Fruit fly (Drosophila melanogaster) whole organism, embryonic: ENCODE measurements around the gene CG9316.

Experiments used
- Bdp1 ChIP-seq: fragments of 200-800 bp; sonication (Bioruptor generic); optimal IDR thresholded peaks from 3 replicates; lab custom pipeline; 2016; ENCODE audit warnings: missing biosample characterization, missing genetic modification characterization
- Bteb2 ChIP-seq: fragments of 200-800 bp; sonication (Bioruptor generic); optimal IDR thresholded peaks from 2 replicates; lab custom pipeline; 2016; ENCODE audit warnings: missing biosample characterization, missing genetic modification characterization
- C15 ChIP-seq: fragments of 200-800 bp; sonication (Bioruptor generic); IDR thresholded peaks from 3 replicates; pipeline ENCODE4 v1.3.6; 2022; ENCODE audit warnings: missing biosample characterization, missing genetic modification characterization
- CG10267 ChIP-seq: fragments of 200-800 bp; sonication (Bioruptor generic); optimal IDR thresholded peaks from 2 replicates; lab custom pipeline; 2018; ENCODE audit warnings: missing biosample characterization, mild to moderate bottlenecking, missing genetic modification characterization, moderate library complexity
- CG10274 ChIP-seq: fragments of 200-800 bp; sonication (Bioruptor generic); optimal IDR thresholded peaks from 3 replicates; lab custom pipeline; 2017; ENCODE audit warnings: missing biosample characterization, mild to moderate bottlenecking, missing genetic modification characterization
- CG10321 ChIP-seq: fragments of 200-800 bp; sonication (Bioruptor generic); IDR thresholded peaks from 2 replicates; pipeline ENCODE4 v1.3.6; 2022; ENCODE audit warnings: missing biosample characterization, missing genetic modification characterization
- CG11456 ChIP-seq: fragments of 200-800 bp; sonication (Bioruptor generic); IDR thresholded peaks from 3 replicates; pipeline ENCODE4 v1.3.6; 2022; ENCODE audit warnings: missing biosample characterization, missing genetic modification characterization
- CG12071 ChIP-seq: fragments of 200-800 bp; sonication (Bioruptor generic); optimal IDR thresholded peaks from 3 replicates; lab custom pipeline; 2018; ENCODE audit warnings: missing biosample characterization, mild to moderate bottlenecking, missing genetic modification characterization
- CG14710 ChIP-seq: fragments of 200-800 bp; sonication (Bioruptor generic); optimal IDR thresholded peaks from 3 replicates; lab custom pipeline; 2019; ENCODE audit warnings: missing biosample characterization, mild to moderate bottlenecking, missing genetic modification characterization, moderate library complexity
- CG15269 ChIP-seq: fragments of 200-800 bp; sonication (Bioruptor generic); optimal IDR thresholded peaks from 2 replicates; lab custom pipeline; 2018; ENCODE audit warnings: missing biosample characterization, mild to moderate bottlenecking, missing genetic modification characterization, moderate library complexity
- CG15696 ChIP-seq: fragments of 200-800 bp; sonication (Bioruptor generic); optimal IDR thresholded peaks from 2 replicates; lab custom pipeline; 2019; ENCODE audit warnings: missing biosample characterization, mild to moderate bottlenecking, missing genetic modification characterization, moderate library complexity
- CG1602 ChIP-seq: fragments of 200-800 bp; sonication (Bioruptor generic); optimal IDR thresholded peaks from 3 replicates; lab custom pipeline; 2016; ENCODE audit warnings: missing biosample characterization, missing genetic modification characterization
- CG17361 ChIP-seq: fragments of 200-800 bp; sonication (Bioruptor generic); IDR thresholded peaks from 3 replicates; pipeline ENCODE4 v1.3.6; 2022; ENCODE audit warnings: missing biosample characterization, missing genetic modification characterization
- CG17385 ChIP-seq: fragments of 200-800 bp; sonication (Bioruptor generic); optimal IDR thresholded peaks from 3 replicates; lab custom pipeline; 2018; ENCODE audit warnings: missing biosample characterization, mild to moderate bottlenecking, missing genetic modification characterization
- CG18619 ChIP-seq: fragments of 200-800 bp; sonication (Bioruptor generic); optimal IDR thresholded peaks from 3 replicates; lab custom pipeline; 2017; ENCODE audit warnings: missing biosample characterization, mild to moderate bottlenecking, missing genetic modification characterization
- CG30403 ChIP-seq: fragments of 200-800 bp; sonication (Bioruptor generic); optimal IDR thresholded peaks from 3 replicates; lab custom pipeline; 2016; ENCODE audit warnings: missing biosample characterization, missing genetic modification characterization
- CG4404 ChIP-seq: fragments of 200-800 bp; sonication (Bioruptor generic); IDR thresholded peaks from 2 replicates; pipeline ENCODE4 v1.3.6; 2022; ENCODE audit warnings: missing biosample characterization, missing genetic modification characterization
- CG4707 ChIP-seq: fragments of 200-800 bp; sonication (Bioruptor generic); optimal IDR thresholded peaks from 2 replicates; lab custom pipeline; 2018; ENCODE audit warnings: missing biosample characterization, mild to moderate bottlenecking, missing genetic modification characterization, moderate library complexity
- CG6272 ChIP-seq: fragments of 200-800 bp; sonication (Bioruptor generic); IDR thresholded peaks from 2 replicates; pipeline ENCODE4 v1.3.6; 2022; ENCODE audit warnings: missing biosample characterization, missing genetic modification characterization
- CG6854 ChIP-seq: fragments of 200-800 bp; sonication (Bioruptor generic); optimal IDR thresholded peaks from 3 replicates; lab custom pipeline; 2017; ENCODE audit warnings: missing biosample characterization, mild to moderate bottlenecking, missing genetic modification characterization
- CG7963 ChIP-seq: fragments of 200-800 bp; sonication (Bioruptor generic); IDR thresholded peaks from 3 replicates; pipeline ENCODE4 v1.3.6; 2022; ENCODE audit warnings: missing biosample characterization, missing genetic modification characterization; ENCODE audit not compliant: partially characterized antibody
- CG9876 ChIP-seq: fragments of 200-800 bp; sonication (Bioruptor generic); optimal IDR thresholded peaks from 2 replicates; lab custom pipeline; 2016; ENCODE audit warnings: missing biosample characterization, missing genetic modification characterization
- Dip2 ChIP-seq: fragments of 200-800 bp; sonication (Bioruptor generic); IDR thresholded peaks from 2 replicates; pipeline ENCODE4 v1.3.6; 2022; ENCODE audit warnings: missing biosample characterization, missing genetic modification characterization
- Mes4 ChIP-seq: fragments of 200-800 bp; sonication (Bioruptor generic); optimal IDR thresholded peaks from 2 replicates; lab custom pipeline; 2016; ENCODE audit warnings: missing biosample characterization, missing genetic modification characterization
- Nf-YB ChIP-seq: fragments of 200-800 bp; sonication (Bioruptor generic); optimal IDR thresholded peaks from 3 replicates; lab custom pipeline; 2019; ENCODE audit warnings: missing biosample characterization, mild to moderate bottlenecking, missing genetic modification characterization, moderate library complexity
- Oli ChIP-seq: fragments of 200-800 bp; sonication (Bioruptor generic); optimal IDR thresholded peaks from 2 replicates; lab custom pipeline; 2018; ENCODE audit warnings: missing biosample characterization, mild to moderate bottlenecking, missing genetic modification characterization, moderate library complexity
- TFAM ChIP-seq: fragments of 200-800 bp; sonication (Bioruptor generic); optimal IDR thresholded peaks from 2 replicates; lab custom pipeline; 2017; ENCODE audit warnings: missing biosample characterization, missing genetic modification characterization, inconsistent platforms
- Usf ChIP-seq: fragments of 200-800 bp; sonication (Bioruptor generic); optimal IDR thresholded peaks from 2 replicates; lab custom pipeline; 2017; ENCODE audit warnings: missing genotype, missing biosample characterization, missing genetic modification characterization
- Vsx1 ChIP-seq: fragments of 200-800 bp; sonication (Bioruptor generic); optimal IDR thresholded peaks from 2 replicates; lab custom pipeline; 2017; ENCODE audit warnings: missing biosample characterization, mild to moderate bottlenecking, missing genetic modification characterization, missing genetic modification reagents
- Xrp1 ChIP-seq: fragments of 200-800 bp; sonication (Bioruptor generic); IDR thresholded peaks from 2 replicates; pipeline ENCODE4 v1.3.6; 2022; ENCODE audit warnings: missing biosample characterization, missing genetic modification characterization
- amos ChIP-seq: fragments of 200-800 bp; sonication (Bioruptor generic); IDR thresholded peaks from 2 replicates; pipeline ENCODE4 v1.3.6; 2022; ENCODE audit warnings: missing biosample characterization, missing genetic modification characterization; ENCODE audit not compliant: partially characterized antibody
- cato ChIP-seq: fragments of 200-800 bp; sonication (Bioruptor generic); optimal IDR thresholded peaks from 2 replicates; lab custom pipeline; 2016; ENCODE audit warnings: missing biosample characterization, missing genetic modification characterization, borderline replicate concordance
- crc ChIP-seq: fragments of 200-800 bp; sonication (Bioruptor generic); optimal IDR thresholded peaks from 2 replicates; lab custom pipeline; 2016; ENCODE audit warnings: missing biosample characterization, missing genetic modification characterization
- cwo ChIP-seq: fragments of 200-800 bp; sonication (Bioruptor generic); optimal IDR thresholded peaks from 3 replicates; lab custom pipeline; 2017; ENCODE audit warnings: missing biosample characterization, missing genetic modification characterization, mild to moderate bottlenecking, moderate library complexity, missing genetic modification reagents
- disco-r ChIP-seq: fragments of 200-800 bp; sonication (Bioruptor generic); optimal IDR thresholded peaks from 2 replicates; lab custom pipeline; 2016; ENCODE audit warnings: missing biosample characterization, missing genetic modification characterization
- fru ChIP-seq: fragments of >200 bp; optimal IDR thresholded peaks from 2 replicates; lab custom pipeline; 2017
- ham ChIP-seq: fragments of 200-800 bp; sonication (Bioruptor generic); IDR thresholded peaks from 2 replicates; pipeline ENCODE4 v1.3.6; 2022; ENCODE audit warnings: missing biosample characterization, missing genetic modification characterization
- hth ChIP-seq: fragments of >200 bp; optimal IDR thresholded peaks from 2 replicates; lab custom pipeline; 2017; ENCODE audit warnings: inconsistent platforms
- jigr1 ChIP-seq: fragments of 200-800 bp; sonication (Bioruptor generic); IDR thresholded peaks from 3 replicates; pipeline ENCODE4 v1.3.6; 2022; ENCODE audit warnings: missing biosample characterization, missing genetic modification characterization
- lab ChIP-seq: fragments of 200-800 bp; sonication (Bioruptor generic); optimal IDR thresholded peaks from 3 replicates; lab custom pipeline; 2017; ENCODE audit warnings: missing biosample characterization, missing genetic modification characterization, mild to moderate bottlenecking, moderate library complexity, missing genetic modification reagents
- org-1 ChIP-seq: fragments of 200-800 bp; sonication (Bioruptor generic); optimal IDR thresholded peaks from 2 replicates; lab custom pipeline; 2017; ENCODE audit warnings: missing biosample characterization, missing genetic modification characterization
- otp ChIP-seq: fragments of 200-800 bp; sonication (Bioruptor generic); IDR thresholded peaks from 3 replicates; pipeline ENCODE4, ENCODE4 v1.3.6; 2022; ENCODE audit warnings: missing biosample characterization, missing genetic modification characterization
- pnt ChIP-seq: fragments of 200-800 bp; sonication (Bioruptor generic); optimal IDR thresholded peaks from 3 replicates; lab custom pipeline; 2016; ENCODE audit warnings: missing biosample characterization, missing genetic modification characterization
- slp2 ChIP-seq: fragments of 200-800 bp; sonication (Bioruptor generic); optimal IDR thresholded peaks from 2 replicates; lab custom pipeline; 2016; ENCODE audit warnings: missing biosample characterization, missing genetic modification characterization
- sug ChIP-seq: fragments of 200-800 bp; optimal IDR thresholded peaks from 2 replicates; lab custom pipeline; 2019; ENCODE audit warnings: missing biosample characterization, mild to moderate bottlenecking, missing genetic modification characterization, moderate library complexity
- twi ChIP-seq: fragments of 200-800 bp; optimal IDR thresholded peaks from 2 replicates; lab custom pipeline; 2019; ENCODE audit warnings: missing biosample characterization, mild to moderate bottlenecking, missing genetic modification characterization, moderate library complexity
- vvl ChIP-seq: fragments of 200-800 bp; sonication (Bioruptor generic); IDR thresholded peaks from 2 replicates; pipeline ENCODE4 v1.3.6; 2022; ENCODE audit warnings: missing biosample characterization, missing genetic modification characterization
- zen2 ChIP-seq: fragments of 200-800 bp; sonication (Bioruptor generic); IDR thresholded peaks from 3 replicates; pipeline ENCODE4 v1.3.6; 2022; ENCODE audit warnings: missing biosample characterization, missing genetic modification characterization; ENCODE audit not compliant: partially characterized antibody
- zfh1 ChIP-seq: fragments of 200-800 bp; sonication (Bioruptor generic); IDR thresholded peaks from 3 replicates; pipeline ENCODE4 v1.3.6; 2022; ENCODE audit warnings: missing biosample characterization, missing genetic modification characterization
- zfh2 ChIP-seq: fragments of 200-800 bp; sonication (Bioruptor generic); optimal IDR thresholded peaks from 2 replicates; lab custom pipeline; 2016; ENCODE audit warnings: missing biosample characterization, missing genetic modification characterization

The CG9316 gene

dm6 chr2L:20758847-20759465 is 32.6 kb upstream of the CG9316 start (continued):
- TF ChIP-seq CG4404 (GFP tag; lab: Robert Waterston, UW) (peak; percentile 64), C15 (GFP tag; lab: Robert Waterston, UW) (peak; percentile 62; the same call in 2 of the 3 replicates), Vsx1 (GFP tag; lab: Kevin White, UChicago) (peak; percentile 48), CG1602 (GFP tag; lab: Kevin White, UChicago) (peak; percentile 5), fru (lab: Kevin White, UChicago) (no peak), CG7963 (no peak), jigr1 (no peak), Usf (GFP tag; lab: Kevin White, UChicago) (peak; percentile 2), otp (GFP tag; lab: Robert Waterston, UW) (peak; percentile 23; the same call in 2 of the 3 replicates), cwo (peak; percentile 74), CG15696 (peak; percentile 46), pnt (GFP tag; lab: Kevin White, UChicago) (no peak), Mes4 (peak; percentile 0), CG10267 (peak; percentile 63), Bdp1 (GFP tag; lab: Kevin White, UChicago) (peak; percentile 6), CG9876 (no peak), CG6272 (no peak; the same call in 1 of the 2 replicates), zfh1 (GFP tag; lab: Robert Waterston, UW) (peak; percentile 62; the same call in 2 of the 3 replicates), CG15269 (peak; percentile 64), TFAM (GFP tag; lab: Kevin White, UChicago) (no peak), slp2 (GFP tag; lab: Kevin White, UChicago) (peak; percentile 58), org-1 (GFP tag; lab: Kevin White, UChicago) (peak; percentile 32), CG11456 (GFP tag; lab: Robert Waterston, UW) (peak; percentile 82), ham (peak; percentile 26; the same call in 1 of the 2 replicates), cato (GFP tag; lab: Kevin White, UChicago) (no peak), CG10321 (GFP tag; lab: Robert Waterston, UW) (no peak), CG4707 (GFP tag; lab: Kevin White, UChicago) (no peak), CG18619 (GFP tag; lab: Kevin White, UChicago) (peak; percentile 60), CG6854 (peak; percentile 71), amos (no peak), Nf-YB (peak; percentile 5), crc (GFP tag; lab: Kevin White, UChicago) (peak; percentile 46), CG10274 (GFP tag; lab: Kevin White, UChicago) (peak; percentile 59), CG17361 (GFP tag; lab: Robert Waterston, UW) (peak; percentile 60; the same call in 2 of the 3 replicates), lab (GFP tag; lab: Kevin White, UChicago) (peak; percentile 84), CG17385 (GFP tag; lab: Kevin White, UChicago) (peak; percentile 48), Bteb2 (GFP tag; lab: Kevin White, UChicago) (peak; percentile 60), CG30403 (GFP tag; lab: Kevin White, UChicago) (peak; percentile 66), disco-r (GFP tag; lab: Kevin White, UChicago) (peak; percentile 17), sug (peak; percentile 34), Oli (tag; lab: Kevin White, UChicago) (peak; percentile 46), twi (tag; lab: Kevin White, UChicago) (peak; percentile 1), zen2 (no peak), CG14710 (tag; lab: Kevin White, UChicago) (peak; percentile 29), CG12071 (GFP tag; lab: Kevin White, UChicago) (peak; percentile 47), vvl (peak; percentile 59), Xrp1 (peak; percentile 71), hth (lab: Kevin White, UChicago) (no peak), zfh2 (GFP tag; lab: Kevin White, UChicago) (peak; percentile 57), Dip2 (GFP tag; lab: Robert Waterston, UW) (no peak)
